Fruit fly (Drosophila melanogaster): ENCODE measurements around the gene CG31088.

Gene CG31088

dm6 chr3R:15989217-15989921 lies 38.6 kb upstream of the CG31088 start (continued):
- TF ChIP-seq Dek (tag; optimal IDR thresholded peaks at IDR 0.05) (no peak), CG3163 (GFP tag; optimal IDR thresholded peaks at IDR 0.05) (no peak), ERR (GFP tag; optimal IDR thresholded peaks at IDR 0.05) (no peak), dan (GFP tag; IDR thresholded peaks at IDR 0.05) (no peak), Doc3 (GFP tag; IDR thresholded peaks at IDR 0.05; ENCODE audit: partially characterized antibody) (no peak), H15 (GFP tag; IDR thresholded peaks at IDR 0.05) (no peak), sens (GFP tag) (no peak), cad (GFP tag; optimal IDR thresholded peaks at IDR 0.05) (peak; percentile 72), fd64A (GFP tag; optimal IDR thresholded peaks at IDR 0.05) (no peak), CG17912 (GFP tag; optimal IDR thresholded peaks at IDR 0.05) (no peak), dysf (GFP tag; IDR thresholded peaks at IDR 0.05) (no peak), CG14050 (GFP tag; IDR thresholded peaks at IDR 0.05) (no peak), fru (optimal IDR thresholded peaks at IDR 0.05) (no peak), ash1 (GFP tag; optimal IDR thresholded peaks at IDR 0.05) (no peak), CG13894 (tag; optimal IDR thresholded peaks at IDR 0.05) (no peak), CG2875 (GFP tag; optimal IDR thresholded peaks at IDR 0.05) (no peak), Kr (GFP tag; optimal IDR thresholded peaks at IDR 0.05) (peak; percentile 6), kni (GFP tag; optimal IDR thresholded peaks at IDR 0.05) (peak; percentile 30), CG2678 (tag; optimal IDR thresholded peaks at IDR 0.05) (no peak), tll (GFP tag; optimal IDR thresholded peaks at IDR 0.05) (peak in 1 of 2 experiments; percentile 98), CG4360 (GFP tag; IDR thresholded peaks at IDR 0.05) (0 out of 2 replicates have a peak, but pooled peaks have one; percentile 7), CG10565 (GFP tag; optimal IDR thresholded peaks at IDR 0.05) (no peak), Eip74EF (GFP tag; optimal IDR thresholded peaks at IDR 0.05) (no peak), HLHmδ (GFP tag; optimal IDR thresholded peaks at IDR 0.05) (peak; percentile 29), Atf3 (GFP tag; optimal IDR thresholded peaks at IDR 0.05) (no peak), Six4 (GFP tag; optimal IDR thresholded peaks at IDR 0.05) (no peak), sim (GFP tag; IDR thresholded peaks at IDR 0.05) (no peak), CG15479 (GFP tag; optimal IDR thresholded peaks at IDR 0.05) (peak; percentile 66), CG2202 (tag; optimal IDR thresholded peaks at IDR 0.05) (no peak), twi (tag; optimal IDR thresholded peaks at IDR 0.05) (peak; percentile 64), CG9932 (GFP tag; IDR thresholded peaks at IDR 0.05) (no peak), CG15073 (GFP tag; optimal IDR thresholded peaks at IDR 0.05) (no peak), CG7372 (GFP tag; IDR thresholded peaks at IDR 0.05) (no peak), ind (GFP tag; optimal IDR thresholded peaks at IDR 0.05) (no peak), cas (GFP tag; IDR thresholded peaks at IDR 0.05) (no peak), CG6654 (GFP tag; optimal IDR thresholded peaks at IDR 0.05) (no peak), Pdp1 (GFP tag; optimal IDR thresholded peaks at IDR 0.05) (no peak), ssp (GFP tag; IDR thresholded peaks at IDR 0.05) (no peak), odd (GFP tag; optimal IDR thresholded peaks at IDR 0.05) (no peak), CG4282 (GFP tag; optimal IDR thresholded peaks at IDR 0.05) (no peak), croc (GFP tag; conservative IDR thresholded peaks at IDR 0.05) (no peak), bcd (GFP tag; optimal IDR thresholded peaks at IDR 0.05) (no peak), pfk (GFP tag; optimal IDR thresholded peaks at IDR 0.05) (no peak), Myb (GFP tag; optimal IDR thresholded peaks at IDR 0.05) (no peak), pros (GFP tag; optimal IDR thresholded peaks at IDR 0.05) (peak; percentile 11), D (optimal IDR thresholded peaks at IDR 0.05) (peak; percentile 39), D (GFP tag; optimal IDR thresholded peaks at IDR 0.05) (no peak), Blimp-1 (GFP tag; optimal IDR thresholded peaks at IDR 0.05) (no peak)
